Fruit fly (Drosophila melanogaster): Measurements from ENCODE around the gene Iml1.
A peak's percentile ranks its signal among the peaks of the same experiment; 100 is the strongest.

Iml1 gene

dm6 chr3L:1558178-1558788 is 24.4 kb upstream of the Iml1 start, which contains the start of the genes Pex10 and CG12099 (continued):
- TF ChIP-seq crc (GFP tag; optimal IDR thresholded peaks at IDR 0.05) (no peak), fd102C (GFP tag; optimal IDR thresholded peaks at IDR 0.05) (peak; percentile 49), gce (GFP tag; IDR thresholded peaks at IDR 0.05) (0 out of 3 replicates have a peak, but pooled peaks have one; percentile 57), HHEX (GFP tag; optimal IDR thresholded peaks at IDR 0.05) (peak; percentile 76), CG4854 (GFP tag; optimal IDR thresholded peaks at IDR 0.05) (peak; percentile 74), da (GFP tag; optimal IDR thresholded peaks at IDR 0.05) (no peak), Dip2 (GFP tag; IDR thresholded peaks at IDR 0.05) (peak; percentile 26; the same call in 1 of the 2 replicates), ftz-f1 (GFP tag; optimal IDR thresholded peaks at IDR 0.05) (peak; percentile 15), corto (GFP tag; optimal IDR thresholded peaks at IDR 0.05) (peak; percentile 88), CG3995 (GFP tag; optimal IDR thresholded peaks at IDR 0.05) (peak; percentile 66), CG13287 (GFP tag; IDR thresholded peaks at IDR 0.05; ENCODE audit: partially characterized antibody) (peak; percentile 95), Sin3A (optimal IDR thresholded peaks at IDR 0.05) (peak; percentile 87), CG32532 (GFP tag; IDR thresholded peaks at IDR 0.05) (peak; percentile 95), CG1603 (tag; optimal IDR thresholded peaks at IDR 0.05) (peak; percentile 80), CG1602 (GFP tag; optimal IDR thresholded peaks at IDR 0.05) (peak; percentile 90), p53 (GFP tag; optimal IDR thresholded peaks at IDR 0.05) (peak; percentile 36), caup (GFP tag; optimal IDR thresholded peaks at IDR 0.05; ENCODE audit: severe bottlenecking) (peak; percentile 88), esg (GFP tag; conservative IDR thresholded peaks at IDR 0.05) (peak; percentile 91), fd64A (GFP tag; optimal IDR thresholded peaks at IDR 0.05) (peak; percentile 41), HLH54F (GFP tag; optimal IDR thresholded peaks at IDR 0.05) (peak; percentile 72), repo (GFP tag; optimal IDR thresholded peaks at IDR 0.05) (no peak), nau (GFP tag; optimal IDR thresholded peaks at IDR 0.05) (no peak), Dek (tag; optimal IDR thresholded peaks at IDR 0.05) (peak; percentile 85), CG10267 (tag; optimal IDR thresholded peaks at IDR 0.05) (peak; percentile 100), az2 (GFP tag; optimal IDR thresholded peaks at IDR 0.05) (peak; percentile 88), sug (tag; optimal IDR thresholded peaks at IDR 0.05) (peak; percentile 93), Antp (GFP tag; optimal IDR thresholded peaks at IDR 0.05) (peak; percentile 62), NC2α (GFP tag; optimal IDR thresholded peaks at IDR 0.05) (no peak), CG7786 (GFP tag; optimal IDR thresholded peaks at IDR 0.05) (peak; percentile 48), CG32767 (GFP tag; IDR thresholded peaks at IDR 0.05) (peak; percentile 84), CG10366 (GFP tag; IDR thresholded peaks at IDR 0.05) (peak; percentile 92), CG10209 (GFP tag; optimal IDR thresholded peaks at IDR 0.05) (peak; percentile 87), CG1647 (GFP tag; optimal IDR thresholded peaks at IDR 0.05) (peak; percentile 79), gt (GFP tag; IDR thresholded peaks at IDR 0.05) (peak; percentile 73), slbo (GFP tag; IDR thresholded peaks at IDR 0.05) (peak; percentile 97), CG7357 (GFP tag; IDR thresholded peaks at IDR 0.05) (peak; percentile 80), sob (GFP tag; IDR thresholded peaks at IDR 0.05) (peak; percentile 95), Atf6 (GFP tag; IDR thresholded peaks at IDR 0.05) (peak; percentile 91), CG1529 (GFP tag; optimal IDR thresholded peaks at IDR 0.05) (peak; percentile 51), CG2129 (GFP tag; IDR thresholded peaks at IDR 0.05; ENCODE audit: partially characterized antibody) (peak; percentile 90), kay (GFP tag; optimal IDR thresholded peaks at IDR 0.05) (peak; percentile 84), CG2120 (GFP tag; optimal IDR thresholded peaks at IDR 0.05) (peak; percentile 89), PHDP (tag; optimal IDR thresholded peaks at IDR 0.05) (peak; percentile 74), Sox100B (GFP tag; optimal IDR thresholded peaks at IDR 0.05) (no peak), rib (GFP tag; IDR thresholded peaks at IDR 0.05) (peak; percentile 85), Lhr (GFP tag; optimal IDR thresholded peaks at IDR 0.05) (peak; percentile 66), Sry-β (GFP tag; optimal IDR thresholded peaks at IDR 0.05) (peak; percentile 64), CG8359 (GFP tag; optimal IDR thresholded peaks at IDR 0.05; ENCODE audit: borderline replicate concordance) (peak; percentile 15), sd (tag; optimal IDR thresholded peaks at IDR 0.05) (no peak), eve (GFP tag; optimal IDR thresholded peaks at IDR 0.05) (no peak)

Data from whole organism, embryonic.